Worm (Caenorhabditis elegans) whole organism, L4 larva: Measurements from ENCODE around the gene C03B1.7.
A peak's percentile ranks its signal among the peaks of the same experiment; 100 is the strongest.

Source experiments
- F49E8.2 ChIP-seq: sonication (generic microtip); optimal IDR thresholded peaks from 2 replicates; lab custom pipeline; 2016; ENCODE audit warnings: missing compliant biosample characterization, mild to moderate bottlenecking, missing genetic modification characterization, borderline replicate concordance
- R02D3.7 ChIP-seq: fragments of 150-350 bp; sonication (generic microtip); optimal IDR thresholded peaks from 3 replicates; lab custom pipeline; 2014; ENCODE audit warnings: missing biosample characterization, missing genetic modification characterization
- Y5F2A.4 ChIP-seq: fragments of 200-800 bp; sonication (Bioruptor generic); optimal IDR thresholded peaks from 2 replicates; lab custom pipeline; 2018; ENCODE audit warnings: mild to moderate bottlenecking, missing genetic modification characterization, missing compliant biosample characterization
- Y75B8A.6 ChIP-seq: fragments of 200-800 bp; sonication (Bioruptor generic); IDR thresholded peaks from 2 replicates; pipeline ENCODE4 v1.3.6; 2022; ENCODE audit warnings: missing genetic modification reagents, missing genetic modification characterization, missing compliant biosample characterization
- ZK337.2 ChIP-seq: fragments of 200-800 bp; sonication (Bioruptor generic); IDR thresholded peaks from 2 replicates; pipeline ENCODE4 v1.3.6; 2022; ENCODE audit warnings: missing genetic modification reagents, missing genetic modification characterization, missing compliant biosample characterization
- aly-2 ChIP-seq: sonication (generic microtip); optimal IDR thresholded peaks from 2 replicates; lab custom pipeline; 2018; ENCODE audit warnings: missing biosample characterization, missing genetic modification characterization
- arid-1 ChIP-seq: fragments of 200-800 bp; sonication (Bioruptor generic); conservative IDR thresholded peaks from 2 replicates; pipeline ENCODE4 v1.3.6; 2022; ENCODE audit warnings: missing genetic modification reagents, missing genetic modification characterization, missing compliant biosample characterization
- ceh-20 ChIP-seq: fragments of 200-800 bp; sonication (Bioruptor generic); IDR thresholded peaks from 2 replicates; pipeline ENCODE4 v1.3.6; 2022; ENCODE audit warnings: missing genetic modification reagents, missing genetic modification characterization, missing compliant biosample characterization
- ceh-28 ChIP-seq: fragments of 150-350 bp; optimal IDR thresholded peaks from 2 replicates; lab custom pipeline; 2014; ENCODE audit warnings: missing biosample characterization, missing genetic modification reagents, missing genetic modification characterization
- ceh-32 ChIP-seq: sonication (generic microtip); optimal IDR thresholded peaks from 2 replicates; lab custom pipeline; 2016; ENCODE audit warnings: mild to moderate bottlenecking, missing genetic modification characterization, missing compliant biosample characterization; ENCODE audit not compliant: poor library complexity
- ces-1 ChIP-seq: fragments of 150-350 bp; sonication (generic microtip); optimal IDR thresholded peaks from 4 replicates; lab custom pipeline; 2014; ENCODE audit warnings: missing biosample characterization, missing genetic modification reagents, missing genetic modification characterization
- daf-16 ChIP-seq, 3 experiments: sonication (generic microtip); optimal IDR thresholded peaks; 2 replicates each; lab custom pipeline; 2016 to 2017; ENCODE audit warnings: missing genetic modification characterization in 3 of 3, missing genetic modification reagents in 3 of 3, mild to moderate bottlenecking in 2 of 3, missing compliant biosample characterization in 2 of 3, missing biosample characterization in 1 of 3, moderate library complexity in 1 of 3
- daf-19 ChIP-seq: fragments of 200-800 bp; sonication (Bioruptor generic); conservative IDR thresholded peaks from 2 replicates; pipeline ENCODE4 v1.3.6; 2022; ENCODE audit warnings: missing genetic modification characterization, missing compliant biosample characterization
- dmd-9 ChIP-seq: fragments of 200-800 bp; sonication (Bioruptor generic); IDR thresholded peaks from 2 replicates; pipeline ENCODE4 v1.3.6; 2022; ENCODE audit warnings: missing genetic modification reagents, missing genetic modification characterization, missing compliant biosample characterization
- dpl-1 ChIP-seq: fragments of 150-350 bp; optimal IDR thresholded peaks from 2 replicates; lab custom pipeline; 2014; ENCODE audit warnings: missing biosample characterization, missing genetic modification reagents, missing genetic modification characterization
- egl-27 ChIP-seq: sonication (generic microtip); optimal IDR thresholded peaks from 3 replicates; lab custom pipeline; 2017; ENCODE audit warnings: missing biosample characterization, missing genetic modification reagents, missing genetic modification characterization
- fkh-10 ChIP-seq: fragments of 150-350 bp; optimal IDR thresholded peaks from 2 replicates; lab custom pipeline; 2014; ENCODE audit warnings: missing biosample characterization, missing genetic modification reagents, missing genetic modification characterization
- hif-1 ChIP-seq, 2 experiments: sonication (generic microtip); optimal IDR thresholded peaks; 2 replicates each; lab custom pipeline; 2016 to 2017; ENCODE audit warnings: missing compliant biosample characterization in 2 of 2, missing genetic modification characterization in 2 of 2, missing genetic modification reagents in 2 of 2, missing genotype in 2 of 2, mild to moderate bottlenecking in 1 of 2
- hlh-11 ChIP-seq: fragments of 200-800 bp; sonication (Bioruptor generic); optimal IDR thresholded peaks from 2 replicates; lab custom pipeline; 2018; ENCODE audit warnings: mild to moderate bottlenecking, missing genetic modification characterization, missing compliant biosample characterization
- hlh-30 ChIP-seq: sonication (generic microtip); optimal IDR thresholded peaks from 2 replicates; lab custom pipeline; 2017; ENCODE audit warnings: antibody characterized with exemption, mild to moderate bottlenecking, missing genetic modification characterization, missing compliant biosample characterization; ENCODE audit not compliant: insufficient read depth
- hmg-1.1 ChIP-seq: fragments of 200-800 bp; sonication (Bioruptor generic); IDR thresholded peaks from 2 replicates; pipeline ENCODE4 v1.3.6; 2022; ENCODE audit warnings: missing genetic modification reagents, missing genetic modification characterization, missing compliant biosample characterization
- jun-1 ChIP-seq: fragments of 150-350 bp; optimal IDR thresholded peaks from 2 replicates; lab custom pipeline; 2014; ENCODE audit warnings: missing biosample characterization, missing genetic modification reagents, missing genetic modification characterization
- lin-15B ChIP-seq: fragments of 150-350 bp; sonication (generic microtip); optimal IDR thresholded peaks from 3 replicates; lab custom pipeline; 2014; ENCODE audit warnings: missing biosample characterization, missing genetic modification characterization
- lin-29 ChIP-seq: fragments of 200-800 bp; sonication (Bioruptor generic); IDR thresholded peaks from 2 replicates; pipeline ENCODE4 v1.3.6; 2022; ENCODE audit warnings: missing genetic modification reagents, missing genetic modification characterization, missing compliant biosample characterization
- lin-39 ChIP-seq: fragments of 150-350 bp; optimal IDR thresholded peaks from 2 replicates; lab custom pipeline; 2014; ENCODE audit warnings: missing biosample characterization, missing genetic modification reagents, missing genetic modification characterization
- lsy-2 ChIP-seq, 2 experiments: fragments of 150-350 bp in 1 of 2; sonication (generic microtip) in 1 of 2; optimal IDR thresholded peaks; 2 replicates each; lab custom pipeline; 2014 to 2017; ENCODE audit warnings: missing biosample characterization in 2 of 2, missing genetic modification characterization in 2 of 2
- madf-5 ChIP-seq, 2 experiments: fragments of 200-800 bp; sonication (Bioruptor generic); IDR thresholded peaks; 2 replicates each; pipeline ENCODE4 v1.3.6; 2022; ENCODE audit warnings: missing compliant biosample characterization in 2 of 2, missing genetic modification characterization in 2 of 2
- mdt-29 ChIP-seq: fragments of 200-800 bp; sonication (Bioruptor generic); IDR thresholded peaks from 2 replicates; pipeline ENCODE4 v1.3.6; 2022; ENCODE audit warnings: missing genetic modification reagents, missing genetic modification characterization, missing compliant biosample characterization
- nhr-111 ChIP-seq: fragments of 200-800 bp; sonication (Bioruptor generic); optimal IDR thresholded peaks from 2 replicates; lab custom pipeline; 2018; ENCODE audit warnings: mild to moderate bottlenecking, missing genetic modification characterization, missing compliant biosample characterization
- nhr-28 ChIP-seq: fragments of 150-350 bp; optimal IDR thresholded peaks from 2 replicates; lab custom pipeline; 2014; ENCODE audit warnings: missing biosample characterization, missing genetic modification characterization
- nhr-41 ChIP-seq: fragments of 200-800 bp; sonication (Bioruptor generic); IDR thresholded peaks from 2 replicates; pipeline ENCODE4 v1.3.6; 2022; ENCODE audit warnings: missing genetic modification reagents, missing genetic modification characterization, missing compliant biosample characterization
- nhr-42 ChIP-seq: fragments of 200-800 bp; sonication (Bioruptor generic); IDR thresholded peaks from 2 replicates; pipeline ENCODE4 v1.3.6; 2022; ENCODE audit warnings: missing genetic modification characterization, missing compliant biosample characterization
- nhr-6 ChIP-seq: fragments of 150-350 bp; optimal IDR thresholded peaks from 2 replicates; lab custom pipeline; 2014; ENCODE audit warnings: missing biosample characterization, missing genetic modification characterization
- nhr-77 ChIP-seq: fragments of 150-350 bp; optimal IDR thresholded peaks from 2 replicates; lab custom pipeline; 2014; ENCODE audit warnings: missing biosample characterization, missing genetic modification characterization
- pha-4 ChIP-seq, 2 experiments: fragments of 150-350 bp in 1 of 2; fragments of 200-800 bp in 1 of 2; sonication (Bioruptor generic) in 1 of 2; IDR thresholded peaks in 1 of 2; optimal IDR thresholded peaks in 1 of 2; 2 replicates each; pipeline versions ENCODE4 v1.3.6 to Lab custom; 2014 to 2022; ENCODE audit warnings: missing genetic modification characterization in 2 of 2, missing genetic modification reagents in 2 of 2, missing biosample characterization in 1 of 2, missing compliant biosample characterization in 1 of 2
- rbr-2 ChIP-seq: sonication (generic microtip); optimal IDR thresholded peaks from 2 replicates; lab custom pipeline; 2016; ENCODE audit warnings: missing genotype, missing genetic modification characterization, missing compliant biosample characterization
- saeg-2 ChIP-seq: fragments of 200-800 bp; sonication (Bioruptor generic); IDR thresholded peaks from 2 replicates; pipeline ENCODE4 v1.3.6; 2022; ENCODE audit warnings: missing genetic modification reagents, missing genetic modification characterization, missing compliant biosample characterization
- tag-97 ChIP-seq: fragments of 200-800 bp; sonication (Bioruptor generic); IDR thresholded peaks from 2 replicates; pipeline ENCODE4 v1.3.6; 2022; ENCODE audit warnings: missing genetic modification characterization, missing compliant biosample characterization
- tra-1 ChIP-seq: fragments of 200-800 bp; sonication (Bioruptor generic); IDR thresholded peaks from 2 replicates; pipeline ENCODE4 v1.3.6; 2022; ENCODE audit warnings: missing genetic modification reagents, missing genetic modification characterization, missing compliant biosample characterization
- unc-130 ChIP-seq: sonication (generic microtip); optimal IDR thresholded peaks from 2 replicates; lab custom pipeline; 2016; ENCODE audit warnings: missing genetic modification reagents, missing genetic modification characterization, missing compliant biosample characterization
- vab-7 ChIP-seq: fragments of 200-800 bp; sonication (Bioruptor generic); IDR thresholded peaks from 2 replicates; pipeline ENCODE4 v1.3.6; 2022; ENCODE audit warnings: missing genetic modification reagents, missing genetic modification characterization, missing compliant biosample characterization
- zag-1 ChIP-seq: fragments of 150-350 bp; optimal IDR thresholded peaks from 2 replicates; lab custom pipeline; 2014; ENCODE audit warnings: missing biosample characterization, missing genetic modification characterization
- zfp-3 ChIP-seq: fragments of 200-800 bp; sonication (Bioruptor generic); conservative IDR thresholded peaks from 2 replicates; pipeline ENCODE4 v1.3.6; 2022; ENCODE audit warnings: missing genetic modification reagents, missing genetic modification characterization, missing compliant biosample characterization
- zip-2 ChIP-seq: fragments of 150-350 bp; optimal IDR thresholded peaks from 2 replicates; lab custom pipeline; 2014; ENCODE audit warnings: missing biosample characterization, missing genetic modification characterization
- ztf-11 ChIP-seq: fragments of 150-350 bp; optimal IDR thresholded peaks from 2 replicates; lab custom pipeline; 2014; ENCODE audit warnings: missing biosample characterization, missing genetic modification characterization

Gene C03B1.7

DNA sequence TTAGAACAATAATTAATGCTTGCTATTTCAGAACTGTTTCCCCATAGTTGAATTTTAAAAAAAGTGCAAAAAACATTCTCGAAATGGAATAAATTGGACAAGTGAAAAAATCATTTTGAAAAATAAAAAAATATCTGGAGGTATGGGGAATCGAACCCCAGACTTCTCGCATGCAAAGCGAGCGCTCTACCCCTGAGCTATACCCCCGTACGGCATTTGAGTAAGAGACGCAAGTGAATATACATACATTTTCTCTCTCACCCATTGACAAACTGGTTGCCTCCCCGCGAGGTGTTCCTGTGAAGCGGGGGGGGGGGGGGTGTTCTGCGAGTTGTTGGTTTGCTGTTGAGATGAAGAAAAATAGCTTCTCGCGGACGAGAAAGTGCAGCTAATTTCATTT is 49.5 kb upstream of the C03B1.7 start (continued):
- TF ChIP-seq aly-2 (tag; lab: Kevin White, UChicago) (peak; percentile 46), jun-1 (tag; lab: Kevin White, UChicago) (no peak), daf-16 (GFP tag; optimal IDR thresholded peaks at IDR 0.05; lab: Kevin White, UChicago) (peak; percentile 69 to 86), daf-16 (tag; optimal IDR thresholded peaks at IDR 0.05; lab: Kevin White, UChicago) (peak; percentile 56), lin-39 (tag; lab: Kevin White, UChicago) (no peak), tra-1 (GFP tag; lab: Robert Waterston, UW) (peak; percentile 85), nhr-111 (peak; percentile 80), lin-15B (no peak), lsy-2 (tag; optimal IDR thresholded peaks at IDR 0.05; lab: Kevin White, UChicago) (no peak), nhr-41 (GFP tag; lab: Robert Waterston, UW) (peak; percentile 89), unc-130 (GFP tag; lab: Kevin White, UChicago) (peak; percentile 10), mdt-29 (GFP tag; lab: Robert Waterston, UW) (peak; percentile 72; the same call in 1 of the 2 replicates), ZK337.2 (GFP tag; lab: Robert Waterston, UW) (0 out of 2 replicates have a peak, but pooled peaks have one; percentile 66), zfp-3 (GFP tag; lab: Robert Waterston, UW) (peak; percentile 61), R02D3.7 (no peak), fkh-10 (GFP tag; lab: Kevin White, UChicago) (no peak), madf-5 (GFP tag; IDR thresholded peaks at IDR 0.05; lab: Robert Waterston, UW) (peak; percentile 93 to 98)

DNA sequence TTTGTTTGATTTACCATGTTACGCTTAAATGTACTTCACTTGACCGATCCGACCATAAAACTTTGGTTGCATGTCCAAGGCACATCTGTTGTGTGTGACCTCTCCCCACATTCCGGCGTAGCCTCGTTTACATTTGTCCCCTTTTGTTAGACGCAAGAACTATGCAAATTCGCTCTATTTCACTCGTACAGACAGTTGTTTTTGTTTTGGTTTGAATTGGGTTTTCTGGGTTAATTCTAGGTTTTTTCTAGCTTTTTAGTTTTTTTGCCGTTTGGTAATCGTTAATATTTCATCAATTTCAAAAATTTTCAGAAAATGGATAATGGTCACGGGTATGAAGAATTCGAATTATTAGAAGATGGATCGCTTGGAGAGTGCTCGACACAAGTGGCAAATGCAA is 48.8 kb upstream of the C03B1.7 start, which contains the start of gene mom-1:
Gene mom-1, plus strand, starts transcription at position 301 of the 400 bp plus-strand sequence.
- TF ChIP-seq lin-29 (GFP tag; lab: Robert Waterston, UW) (no peak), vab-7 (GFP tag; lab: Robert Waterston, UW) (no peak), dmd-9 (GFP tag; lab: Robert Waterston, UW) (no peak), hlh-30 (tag; lab: Kevin White, UChicago) (no peak), ceh-28 (tag; lab: Kevin White, UChicago) (no peak), hlh-11 (no peak), ces-1 (GFP tag; lab: Kevin White, UChicago) (no peak), ceh-20 (GFP tag; lab: Robert Waterston, UW) (no peak), Y5F2A.4 (GFP tag; lab: Kevin White, UChicago) (no peak), mdt-29 (GFP tag; lab: Robert Waterston, UW) (no peak), F49E8.2 (tag; lab: Kevin White, UChicago) (no peak), nhr-77 (tag; lab: Kevin White, UChicago) (no peak), hmg-1.1 (GFP tag; lab: Robert Waterston, UW) (no peak), pha-4 (GFP tag; IDR thresholded peaks at IDR 0.05; lab: Robert Waterston, UW) (no peak), pha-4 (tag; optimal IDR thresholded peaks at IDR 0.05; lab: Kevin White, UChicago) (no peak), daf-19 (GFP tag; lab: Robert Waterston, UW) (no peak), nhr-6 (tag; lab: Kevin White, UChicago) (no peak), hif-1 (tag; optimal IDR thresholded peaks at IDR 0.05; lab: Kevin White, UChicago) (no peak)

DNA sequence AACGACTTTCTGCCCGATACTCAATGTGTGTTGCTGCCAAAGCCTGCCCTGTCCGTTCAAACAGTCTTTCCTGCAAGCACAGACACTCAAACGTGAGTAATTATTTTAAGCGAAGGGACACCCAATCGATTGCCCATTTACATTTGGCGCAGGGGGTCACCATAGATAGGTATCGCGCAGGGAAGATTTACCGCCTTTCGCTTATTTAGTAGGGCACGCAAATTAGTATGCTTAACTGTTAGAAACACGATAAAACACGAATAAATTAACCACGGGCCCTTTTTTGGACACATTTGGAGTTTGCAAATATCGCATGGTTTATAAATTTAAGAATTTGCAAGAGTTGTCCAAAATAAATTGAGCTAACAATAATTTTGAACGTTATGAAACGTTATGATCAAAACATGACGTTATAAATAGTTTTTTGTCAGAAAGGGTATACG is 45.2 kb upstream of the C03B1.7 start:
- peak; percentile 91; the same call in 1 of the 2 replicates for TF ChIP-seq tag-97 (GFP tag; lab: Robert Waterston, UW)
- peak; percentile 99 for TF ChIP-seq ceh-20 (GFP tag; lab: Robert Waterston, UW)
- TF ChIP-seq lsy-2 (tag; optimal IDR thresholded peaks at IDR 0.05; lab: Kevin White, UChicago) = peak; percentile 96 to 97
- TF ChIP-seq dpl-1 = peak; percentile 74
- peak; percentile 97 for TF ChIP-seq pha-4 (GFP tag; IDR thresholded peaks at IDR 0.05; lab: Robert Waterston, UW)
- peak; percentile 88 for TF ChIP-seq pha-4 (tag; optimal IDR thresholded peaks at IDR 0.05; lab: Kevin White, UChicago)
- TF ChIP-seq lin-29 (GFP tag; lab: Robert Waterston, UW) = peak; percentile 97
- peak; percentile 91 for TF ChIP-seq ceh-32 (tag; lab: Kevin White, UChicago)
- TF ChIP-seq aly-2 (tag; lab: Kevin White, UChicago) = no peak
- peak; percentile 96 for TF ChIP-seq Y5F2A.4 (GFP tag; lab: Kevin White, UChicago)
- peak; percentile 90 for TF ChIP-seq Y75B8A.6 (GFP tag; lab: Robert Waterston, UW)
- TF ChIP-seq saeg-2 = peak; percentile 99
- peak; percentile 99 for TF ChIP-seq nhr-42 (GFP tag; lab: Robert Waterston, UW)
- TF ChIP-seq nhr-28 (tag; lab: Kevin White, UChicago) = peak; percentile 89
- TF ChIP-seq zag-1 (tag; lab: Kevin White, UChicago) = peak; percentile 99
- TF ChIP-seq dmd-9 (GFP tag; lab: Robert Waterston, UW) = peak; percentile 94
- TF ChIP-seq rbr-2 (tag; lab: Kevin White, UChicago) = peak; percentile 99
- peak; percentile 97 for TF ChIP-seq zip-2 (tag; lab: Kevin White, UChicago)
- peak; percentile 96 for TF ChIP-seq arid-1 (GFP tag; lab: Robert Waterston, UW)
- peak; percentile 96 for TF ChIP-seq ztf-11 (tag; lab: Kevin White, UChicago)
- TF ChIP-seq egl-27 = peak; percentile 95
